Fruit fly (Drosophila melanogaster) whole organism, embryonic: Measurements from ENCODE around the gene CG17230.

Source experiments
- CG10565 ChIP-seq: fragments of 200-800 bp; sonication (Bioruptor generic); optimal IDR thresholded peaks from 3 replicates; lab custom pipeline; 2016; ENCODE audit warnings: missing biosample characterization, mild to moderate bottlenecking, missing genetic modification characterization
- CG11504 ChIP-seq: fragments of 200-800 bp; sonication (Bioruptor generic); optimal IDR thresholded peaks from 3 replicates; lab custom pipeline; 2019; ENCODE audit warnings: missing biosample characterization, mild to moderate bottlenecking, missing genetic modification characterization, moderate library complexity
- CG11696 ChIP-seq: fragments of 200-800 bp; sonication (Bioruptor generic); IDR thresholded peaks from 2 replicates; pipeline ENCODE4 v1.3.6; 2022; ENCODE audit warnings: missing biosample characterization, missing genetic modification characterization
- CG13775 ChIP-seq: fragments of 200-800 bp; sonication (Bioruptor generic); optimal IDR thresholded peaks from 3 replicates; lab custom pipeline; 2017; ENCODE audit warnings: missing biosample characterization, mild to moderate bottlenecking, missing genetic modification characterization
- CG15479 ChIP-seq: fragments of 200-800 bp; sonication (Bioruptor generic); optimal IDR thresholded peaks from 3 replicates; lab custom pipeline; 2019; ENCODE audit warnings: missing biosample characterization, mild to moderate bottlenecking, missing genetic modification characterization, moderate library complexity
- CG16813 ChIP-seq: fragments of 200-800 bp; sonication (Bioruptor generic); IDR thresholded peaks from 3 replicates; pipeline ENCODE4 v1.3.6; 2022; ENCODE audit warnings: missing biosample characterization, missing genetic modification characterization; ENCODE audit not compliant: partially characterized antibody
- CG1832 ChIP-seq: fragments of 200-800 bp; sonication (Bioruptor generic); optimal IDR thresholded peaks from 2 replicates; lab custom pipeline; 2017; ENCODE audit warnings: missing biosample characterization, mild to moderate bottlenecking, missing genetic modification characterization, inconsistent platforms
- CG18599 ChIP-seq: fragments of 200-800 bp; sonication (Bioruptor generic); optimal IDR thresholded peaks from 3 replicates; lab custom pipeline; 2017; ENCODE audit warnings: missing biosample characterization, missing genetic modification characterization, mild to moderate bottlenecking, moderate library complexity, missing genetic modification reagents
- CG18764 ChIP-seq: fragments of 200-800 bp; sonication (Bioruptor generic); optimal IDR thresholded peaks from 3 replicates; lab custom pipeline; 2016; ENCODE audit warnings: missing biosample characterization, missing genetic modification characterization
- CG3163 ChIP-seq: fragments of 200-800 bp; sonication (Bioruptor generic); optimal IDR thresholded peaks from 3 replicates; lab custom pipeline; 2016; ENCODE audit warnings: missing biosample characterization, missing genetic modification characterization
- CG33213 ChIP-seq: fragments of 200-800 bp; sonication (Bioruptor generic); optimal IDR thresholded peaks from 3 replicates; lab custom pipeline; 2016; ENCODE audit warnings: missing biosample characterization, missing genetic modification characterization
- CG3838 ChIP-seq: fragments of 200-800 bp; sonication (Bioruptor generic); optimal IDR thresholded peaks from 3 replicates; lab custom pipeline; 2016; ENCODE audit warnings: missing biosample characterization, missing genetic modification characterization
- CG3995 ChIP-seq: fragments of 200-800 bp; sonication (Bioruptor generic); optimal IDR thresholded peaks from 3 replicates; lab custom pipeline; 2016; ENCODE audit warnings: missing biosample characterization, missing genetic modification characterization
- CG4730 ChIP-seq: fragments of 200-800 bp; sonication (Bioruptor generic); IDR thresholded peaks from 2 replicates; pipeline ENCODE4 v1.3.6; 2022; ENCODE audit warnings: missing biosample characterization, missing genetic modification characterization
- CG4820 ChIP-seq: fragments of 200-800 bp; sonication (Bioruptor generic); optimal IDR thresholded peaks from 3 replicates; lab custom pipeline; 2016; ENCODE audit warnings: missing biosample characterization, missing genetic modification characterization
- CG6791 ChIP-seq: fragments of 200-800 bp; sonication (Bioruptor generic); IDR thresholded peaks from 3 replicates; pipeline ENCODE4 v1.3.6; 2022; ENCODE audit warnings: missing biosample characterization, missing genetic modification characterization; ENCODE audit not compliant: partially characterized antibody
- CG6854 ChIP-seq: fragments of 200-800 bp; sonication (Bioruptor generic); optimal IDR thresholded peaks from 3 replicates; lab custom pipeline; 2017; ENCODE audit warnings: missing biosample characterization, mild to moderate bottlenecking, missing genetic modification characterization
- CG7839 ChIP-seq: fragments of 200-800 bp; sonication (Bioruptor generic); optimal IDR thresholded peaks from 3 replicates; lab custom pipeline; 2018; ENCODE audit warnings: missing biosample characterization, mild to moderate bottlenecking, missing genetic modification characterization, moderate library complexity
- CG9932 ChIP-seq: fragments of 200-800 bp; sonication (Bioruptor generic); IDR thresholded peaks from 2 replicates; pipeline ENCODE4 v1.3.6; 2022; ENCODE audit warnings: missing biosample characterization, missing genetic modification characterization
- Chrac-16 ChIP-seq: fragments of 200-800 bp; sonication (Bioruptor generic); optimal IDR thresholded peaks from 3 replicates; lab custom pipeline; 2016; ENCODE audit warnings: missing biosample characterization, missing genetic modification characterization
- D19A ChIP-seq: fragments of 200-800 bp; optimal IDR thresholded peaks from 3 replicates; lab custom pipeline; 2019; ENCODE audit warnings: missing biosample characterization, mild to moderate bottlenecking, missing genetic modification characterization, moderate library complexity
- Deaf1 ChIP-seq: fragments of 200-800 bp; optimal IDR thresholded peaks from 3 replicates; lab custom pipeline; 2019; ENCODE audit warnings: missing biosample characterization, mild to moderate bottlenecking, missing genetic modification characterization, moderate library complexity
- Ets97D ChIP-seq: fragments of 200-800 bp; sonication (Bioruptor generic); optimal IDR thresholded peaks from 3 replicates; lab custom pipeline; 2016; ENCODE audit warnings: missing biosample characterization, missing genetic modification characterization
- Fer3 ChIP-seq: fragments of 200-800 bp; sonication (Bioruptor generic); optimal IDR thresholded peaks from 2 replicates; lab custom pipeline; 2018; ENCODE audit warnings: missing biosample characterization, mild to moderate bottlenecking, missing genetic modification characterization, moderate library complexity
- Hr51 ChIP-seq, 2 experiments: fragments of 200-800 bp; sonication (Bioruptor generic); optimal IDR thresholded peaks; 2 replicates in 1 of 2; 3 replicates in 1 of 2; lab custom pipeline; 2016 to 2018; ENCODE audit warnings: missing biosample characterization in 2 of 2, missing genetic modification characterization in 2 of 2, mild to moderate bottlenecking in 1 of 2, moderate library complexity in 1 of 2
- Med ChIP-seq: fragments of 200-800 bp; sonication (Bioruptor generic); peaks from one replicate; lab custom pipeline; 2016; ENCODE audit warnings: missing biosample characterization, missing genetic modification characterization, mild to moderate bottlenecking, inconsistent platforms, moderate library complexity
- Meics ChIP-seq: fragments of 200-800 bp; sonication (Bioruptor generic); optimal IDR thresholded peaks from 2 replicates; lab custom pipeline; 2017; ENCODE audit warnings: missing biosample characterization, mild to moderate bottlenecking, missing genetic modification characterization
- Oaz ChIP-seq: fragments of 200-800 bp; sonication (Bioruptor generic); IDR thresholded peaks from 2 replicates; pipeline ENCODE4 v1.3.6; 2022; ENCODE audit warnings: missing biosample characterization, missing genetic modification characterization
- Oli ChIP-seq: fragments of 200-800 bp; sonication (Bioruptor generic); optimal IDR thresholded peaks from 2 replicates; lab custom pipeline; 2018; ENCODE audit warnings: missing biosample characterization, mild to moderate bottlenecking, missing genetic modification characterization, moderate library complexity
- PHDP ChIP-seq: fragments of 200-800 bp; sonication (Bioruptor generic); optimal IDR thresholded peaks from 3 replicates; lab custom pipeline; 2018; ENCODE audit warnings: missing biosample characterization, mild to moderate bottlenecking, missing genetic modification characterization, moderate library complexity
- Rfx ChIP-seq: fragments of 200-800 bp; sonication (Bioruptor generic); IDR thresholded peaks from 2 replicates; pipeline ENCODE4 v1.3.6; 2022; ENCODE audit warnings: missing biosample characterization, missing genetic modification characterization
- Sin3A ChIP-seq: fragments of >200 bp; optimal IDR thresholded peaks from 2 replicates; lab custom pipeline; 2018
- Spps ChIP-seq: fragments of 200-800 bp; sonication (Bioruptor generic); optimal IDR thresholded peaks from 2 replicates; lab custom pipeline; 2018; ENCODE audit warnings: missing biosample characterization, mild to moderate bottlenecking, missing genetic modification characterization
- Trl ChIP-seq, 3 experiments: fragments of >200 bp in 2 of 3; fragments of 200-800 bp in 1 of 3; sonication (Bioruptor generic) in 1 of 3; optimal IDR thresholded peaks; 2 replicates in 1 of 3; 3 replicates in 2 of 3; lab custom pipeline; 2016 to 2017; ENCODE audit warnings: missing biosample characterization in 1 of 3, missing genetic modification characterization in 1 of 3
- az2 ChIP-seq: fragments of 200-800 bp; sonication (Bioruptor generic); optimal IDR thresholded peaks from 3 replicates; lab custom pipeline; 2016; ENCODE audit warnings: missing biosample characterization, missing genetic modification characterization
- dimm ChIP-seq: fragments of 200-800 bp; sonication (Bioruptor generic); IDR thresholded peaks from 2 replicates; pipeline ENCODE4 v1.3.6; 2022; ENCODE audit warnings: missing biosample characterization, missing genetic modification characterization
- dmrt11E ChIP-seq: fragments of 200-800 bp; sonication (Bioruptor generic); optimal IDR thresholded peaks from 3 replicates; lab custom pipeline; 2018; ENCODE audit warnings: missing biosample characterization, mild to moderate bottlenecking, missing genetic modification characterization, moderate library complexity
- ems ChIP-seq: fragments of 200-800 bp; sonication (Bioruptor generic); optimal IDR thresholded peaks from 3 replicates; lab custom pipeline; 2016; ENCODE audit warnings: missing biosample characterization, missing genetic modification characterization
- gsb ChIP-seq: fragments of 200-800 bp; sonication (Bioruptor generic); IDR thresholded peaks from 2 replicates; pipeline ENCODE4 v1.3.6; 2022; ENCODE audit warnings: missing biosample characterization, missing genetic modification characterization
- nmo ChIP-seq: fragments of 200-800 bp; sonication (Bioruptor generic); optimal IDR thresholded peaks from 2 replicates; lab custom pipeline; 2018; ENCODE audit warnings: missing biosample characterization, mild to moderate bottlenecking, missing genetic modification characterization, moderate library complexity
- prd ChIP-seq, 3 experiments: fragments of >200 bp in 2 of 3; fragments of 200-800 bp in 1 of 3; sonication (Bioruptor generic) in 1 of 3; optimal IDR thresholded peaks in 2 of 3; IDR thresholded peaks in 1 of 3; 2 replicates in 2 of 3; 3 replicates in 1 of 3; pipeline versions ENCODE4 v1.3.6 to Lab custom; 2017 to 2022; ENCODE audit warnings: missing biosample characterization in 1 of 3, missing genetic modification characterization in 1 of 3
- psq ChIP-seq: fragments of 200-800 bp; sonication (Bioruptor generic); optimal IDR thresholded peaks from 2 replicates; lab custom pipeline; 2017; ENCODE audit warnings: missing biosample characterization, missing genetic modification characterization
- schlank ChIP-seq: fragments of 200-800 bp; sonication (Bioruptor generic); optimal IDR thresholded peaks from 2 replicates; lab custom pipeline; 2018; ENCODE audit warnings: missing biosample characterization, mild to moderate bottlenecking, missing genetic modification characterization
- seq ChIP-seq: fragments of 200-800 bp; sonication (Bioruptor generic); IDR thresholded peaks from 2 replicates; pipeline ENCODE4 v1.3.6; 2022; ENCODE audit warnings: missing biosample characterization, missing genetic modification characterization
- sug ChIP-seq: fragments of 200-800 bp; optimal IDR thresholded peaks from 2 replicates; lab custom pipeline; 2019; ENCODE audit warnings: missing biosample characterization, mild to moderate bottlenecking, missing genetic modification characterization, moderate library complexity
- tio ChIP-seq: fragments of 200-800 bp; sonication (Bioruptor generic); optimal IDR thresholded peaks from 2 replicates; lab custom pipeline; 2017; ENCODE audit warnings: missing biosample characterization, missing genetic modification characterization, inconsistent platforms
- tll ChIP-seq, 2 experiments: fragments of 200-800 bp in 1 of 2; fragments of >200 bp in 1 of 2; sonication (Bioruptor generic) in 1 of 2; optimal IDR thresholded peaks; 2 replicates each; lab custom pipeline; 2017 to 2019; ENCODE audit warnings: missing biosample characterization in 2 of 2, missing genetic modification characterization in 2 of 2, mild to moderate bottlenecking in 1 of 2, moderate library complexity in 1 of 2
- wor ChIP-seq: fragments of 200-800 bp; sonication (Bioruptor generic); IDR thresholded peaks from 2 replicates; pipeline ENCODE4 v1.3.6; 2022; ENCODE audit warnings: missing biosample characterization, missing genetic modification characterization
- zf30C ChIP-seq: fragments of 200-800 bp; sonication (Bioruptor generic); optimal IDR thresholded peaks from 3 replicates; lab custom pipeline; 2018; ENCODE audit warnings: missing biosample characterization, mild to moderate bottlenecking, missing genetic modification characterization

CG17230 gene

dm6 chr3R:11469745-11470144 is 32.2 kb downstream of the CG17230 start (continued):
- no peak for TF ChIP-seq az2 (GFP tag; lab: Kevin White, UChicago)
- TF ChIP-seq CG7839 (tag; lab: Kevin White, UChicago), result peak; percentile 2
- TF ChIP-seq Oaz (GFP tag; lab: Robert Waterston, UW), result no peak
- no peak for TF ChIP-seq tll (GFP tag; optimal IDR thresholded peaks at IDR 0.05; lab: Kevin White, UChicago)
- no peak for TF ChIP-seq nmo
- TF ChIP-seq CG9932 (GFP tag; lab: Robert Waterston, UW), result no peak
- peak; percentile 16 for TF ChIP-seq Meics
- no peak for TF ChIP-seq Spps (tag; lab: Kevin White, UChicago)
- no peak for TF ChIP-seq CG11696 (GFP tag; lab: Robert Waterston, UW)
- TF ChIP-seq CG6791 (GFP tag; lab: Robert Waterston, UW), result no peak
- no peak for TF ChIP-seq Hr51 (GFP tag; optimal IDR thresholded peaks at IDR 0.05; lab: Kevin White, UChicago)
- TF ChIP-seq CG6854 (GFP tag; lab: Kevin White, UChicago), result no peak
- TF ChIP-seq sug, result no peak
- no peak for TF ChIP-seq prd (optimal IDR thresholded peaks at IDR 0.05; lab: Kevin White, UChicago)
- no peak for TF ChIP-seq prd (GFP tag; IDR thresholded peaks at IDR 0.05; lab: Robert Waterston, UW)
- TF ChIP-seq dmrt11E, result no peak
- TF ChIP-seq zf30C (GFP tag; lab: Kevin White, UChicago), result no peak
- TF ChIP-seq, all 482 proteins: peak for 18

dm6 chr3R:11483328-11483868 is 45.8 kb downstream of the CG17230 start:
- TF ChIP-seq CG3163 (GFP tag; lab: Kevin White, UChicago), result peak; percentile 76
- no peak for TF ChIP-seq ems (GFP tag; lab: Kevin White, UChicago)
- TF ChIP-seq Oli, result no peak
- TF ChIP-seq CG1832 (GFP tag; lab: Kevin White, UChicago), result no peak
- no peak for TF ChIP-seq Rfx (GFP tag; lab: Robert Waterston, UW)
- no peak for TF ChIP-seq CG4820 (GFP tag; lab: Kevin White, UChicago)
- TF ChIP-seq schlank (tag; lab: Kevin White, UChicago), result no peak
- no peak for TF ChIP-seq CG13775 (GFP tag; lab: Kevin White, UChicago)
- TF ChIP-seq CG16813, result no peak
- no peak for TF ChIP-seq CG18599 (GFP tag; lab: Kevin White, UChicago)
- TF ChIP-seq PHDP (tag; lab: Kevin White, UChicago), result no peak
- no peak for TF ChIP-seq wor (GFP tag; lab: Robert Waterston, UW)
- TF ChIP-seq Ets97D (GFP tag; lab: Kevin White, UChicago), result no peak
- TF ChIP-seq D19A (tag; lab: Kevin White, UChicago), result no peak
- TF ChIP-seq tio (GFP tag; lab: Kevin White, UChicago), result no peak
- peak; percentile 96 for TF ChIP-seq CG11504 (tag; lab: Kevin White, UChicago)
- peak; percentile 16 for TF ChIP-seq Med (GFP tag; lab: Kevin White, UChicago)
- no peak for TF ChIP-seq gsb (GFP tag; lab: Robert Waterston, UW)
- TF ChIP-seq CG15479 (GFP tag; lab: Kevin White, UChicago), result no peak
- no peak for TF ChIP-seq CG3838 (GFP tag; lab: Kevin White, UChicago)
- TF ChIP-seq CG10565 (GFP tag; lab: Kevin White, UChicago), result no peak
- no peak for TF ChIP-seq Fer3 (tag; lab: Kevin White, UChicago)
- TF ChIP-seq dimm (GFP tag; lab: Robert Waterston, UW), result no peak
- TF ChIP-seq CG3995, result peak; percentile 63
- no peak for TF ChIP-seq CG18764
- TF ChIP-seq psq, result no peak
- TF ChIP-seq seq (GFP tag; lab: Robert Waterston, UW), result no peak
- no peak for TF ChIP-seq CG4730 (GFP tag; lab: Robert Waterston, UW)
- TF ChIP-seq CG33213 (GFP tag; lab: Kevin White, UChicago), result no peak
- TF ChIP-seq dmrt11E, result no peak
- TF ChIP-seq Chrac-16 (GFP tag; lab: Kevin White, UChicago), result no peak
- no peak for TF ChIP-seq Sin3A
- peak; percentile 36 to 52 for TF ChIP-seq Trl (optimal IDR thresholded peaks at IDR 0.05; lab: Kevin White, UChicago)
- TF ChIP-seq Trl (GFP tag; optimal IDR thresholded peaks at IDR 0.05; lab: Kevin White, UChicago), result no peak
- peak; percentile 36 for TF ChIP-seq Deaf1
